Fruit fly (Drosophila melanogaster): ENCODE results near the gene CG5151.

The CG5151 gene

DNA sequence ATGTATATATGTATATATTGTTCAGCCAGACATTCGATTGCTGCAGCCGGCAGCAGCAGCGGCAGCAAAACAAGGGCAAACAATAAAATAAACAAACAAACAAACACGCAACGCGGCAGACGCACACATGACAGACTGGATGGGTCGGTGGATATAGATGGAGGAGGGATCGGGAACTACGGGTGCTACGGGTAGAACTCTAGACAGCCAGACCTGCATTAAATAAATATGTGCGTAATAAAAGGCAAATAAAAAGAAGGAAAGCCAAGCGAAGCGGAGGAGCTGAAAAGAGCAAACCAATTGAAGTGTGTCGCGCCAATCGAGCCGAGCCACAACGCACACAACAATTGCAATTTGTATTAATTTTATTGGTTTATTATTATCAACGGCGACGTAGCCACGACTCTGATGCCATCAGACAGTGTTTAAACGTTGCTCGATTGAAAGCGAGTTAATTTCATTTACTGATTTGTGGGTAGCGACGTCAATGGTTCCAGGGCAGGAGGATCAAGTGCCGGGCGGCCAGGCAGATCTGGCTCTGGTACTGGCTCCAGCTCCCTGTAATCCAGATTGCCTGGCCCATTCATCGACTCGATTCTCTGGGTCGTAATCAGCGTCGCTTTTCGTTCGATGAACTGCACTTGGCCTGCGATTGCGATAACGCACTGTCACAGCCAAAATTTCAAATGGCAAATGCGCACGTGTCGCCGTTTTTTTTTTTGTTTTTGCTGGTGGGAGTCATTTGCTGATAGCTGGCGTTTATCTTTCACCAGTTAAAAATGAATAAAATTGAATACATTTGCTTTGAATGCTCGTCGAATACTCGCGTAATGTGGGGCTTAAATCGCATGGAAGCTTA is 29.6 kb upstream of the CG5151 start (continued):
- no peak for TF ChIP-seq Xbp1 (GFP tag; optimal IDR thresholded peaks at IDR 0.05)
- TF ChIP-seq fd102C (GFP tag; optimal IDR thresholded peaks at IDR 0.05) = peak; percentile 40
- peak; percentile 45 for TF ChIP-seq corto (GFP tag; optimal IDR thresholded peaks at IDR 0.05)
- TF ChIP-seq Abd-B (GFP tag; optimal IDR thresholded peaks at IDR 0.05) = no peak
- TF ChIP-seq repo (GFP tag; optimal IDR thresholded peaks at IDR 0.05) = no peak
- TF ChIP-seq CG3163 (GFP tag; optimal IDR thresholded peaks at IDR 0.05) = no peak
- TF ChIP-seq lbe (GFP tag; optimal IDR thresholded peaks at IDR 0.05) = peak; percentile 52
- TF ChIP-seq CG17328 (GFP tag; IDR thresholded peaks at IDR 0.05) = 0 out of 2 replicates have a peak, but pooled peaks have one; percentile 10
- peak; percentile 14 for TF ChIP-seq CG18619 (GFP tag; optimal IDR thresholded peaks at IDR 0.05)
- TF ChIP-seq CG7839 (tag; optimal IDR thresholded peaks at IDR 0.05) = no peak
- TF ChIP-seq cad (GFP tag; optimal IDR thresholded peaks at IDR 0.05) = no peak
- TF ChIP-seq Meics (GFP tag; optimal IDR thresholded peaks at IDR 0.05) = no peak
- TF ChIP-seq chif (GFP tag; optimal IDR thresholded peaks at IDR 0.05) = peak in 1 of 2 experiments; percentile 16
- TF ChIP-seq twi (tag; optimal IDR thresholded peaks at IDR 0.05) = peak; percentile 73
- no peak for TF ChIP-seq maf-S (GFP tag; optimal IDR thresholded peaks at IDR 0.05)
- 0 out of 3 replicates have a peak, but pooled peaks have one; percentile 17 for TF ChIP-seq croc (GFP tag; conservative IDR thresholded peaks at IDR 0.05)
- peak; percentile 36 for TF ChIP-seq Lhr (GFP tag; optimal IDR thresholded peaks at IDR 0.05)
- peak; percentile 5 for TF ChIP-seq CG17385 (GFP tag; optimal IDR thresholded peaks at IDR 0.05)
- peak; percentile 59 for TF ChIP-seq gsb-n (tag; optimal IDR thresholded peaks at IDR 0.05)
- TF ChIP-seq gce (GFP tag; IDR thresholded peaks at IDR 0.05) = no peak
- TF ChIP-seq CG11398 (GFP tag; optimal IDR thresholded peaks at IDR 0.05) = peak; percentile 17
- TF ChIP-seq CG15601 (tag; optimal IDR thresholded peaks at IDR 0.05) = peak; percentile 66
- TF ChIP-seq sd (tag; optimal IDR thresholded peaks at IDR 0.05) = no peak
- peak; percentile 61 for TF ChIP-seq Blimp-1 (GFP tag; optimal IDR thresholded peaks at IDR 0.05)
- no peak for TF ChIP-seq CG16813 (GFP tag; IDR thresholded peaks at IDR 0.05; ENCODE audit: partially characterized antibody)
- TF ChIP-seq Xrp1 (GFP tag; IDR thresholded peaks at IDR 0.05) = no peak
- peak; percentile 68 for TF ChIP-seq CG10431 (GFP tag; optimal IDR thresholded peaks at IDR 0.05)
- peak; percentile 10 for TF ChIP-seq CG8388 (GFP tag; optimal IDR thresholded peaks at IDR 0.05)
- no peak for TF ChIP-seq CG9876 (GFP tag; optimal IDR thresholded peaks at IDR 0.05)
- peak; percentile 42 for TF ChIP-seq CG12071 (GFP tag; optimal IDR thresholded peaks at IDR 0.05)
- no peak for TF ChIP-seq tio (GFP tag; optimal IDR thresholded peaks at IDR 0.05)
- no peak for TF ChIP-seq Dek (tag; optimal IDR thresholded peaks at IDR 0.05)
- peak; percentile 40 for TF ChIP-seq NC2β (GFP tag; optimal IDR thresholded peaks at IDR 0.05)
- peak; percentile 15 for TF ChIP-seq CG11504 (tag; optimal IDR thresholded peaks at IDR 0.05)
- TF ChIP-seq CG6254 (GFP tag; optimal IDR thresholded peaks at IDR 0.05) = peak; percentile 58
- TF ChIP-seq bcd (GFP tag; optimal IDR thresholded peaks at IDR 0.05) = no peak
- peak; percentile 84 for TF ChIP-seq CG2202 (tag; optimal IDR thresholded peaks at IDR 0.05)
- no peak for TF ChIP-seq z (GFP tag; IDR thresholded peaks at IDR 0.05)
- peak; percentile 17 for TF ChIP-seq Side (GFP tag; optimal IDR thresholded peaks at IDR 0.05)
- no peak for TF ChIP-seq HLH4C (GFP tag; IDR thresholded peaks at IDR 0.05; ENCODE audit: partially characterized antibody)
- no peak for TF ChIP-seq Eip74EF (GFP tag; optimal IDR thresholded peaks at IDR 0.05)
- peak; percentile 23 for TF ChIP-seq CG2712 (tag; optimal IDR thresholded peaks at IDR 0.05)
- peak; percentile 43 for TF ChIP-seq PHDP (tag; optimal IDR thresholded peaks at IDR 0.05)
- peak; percentile 66 for TF ChIP-seq CG33557 (GFP tag; optimal IDR thresholded peaks at IDR 0.05)
- TF ChIP-seq CG17361 (GFP tag; IDR thresholded peaks at IDR 0.05) = no peak
- peak; percentile 14 for TF ChIP-seq kah (GFP tag; optimal IDR thresholded peaks at IDR 0.05)
- TF ChIP-seq bab2 (GFP tag; optimal IDR thresholded peaks at IDR 0.05) = peak; percentile 13
- TF ChIP-seq dmrt99B (tag; optimal IDR thresholded peaks at IDR 0.05) = no peak
